Worm (Caenorhabditis elegans) whole organism, L1 larva: ENCODE results near the gene F11C1.1.

Source experiments
- C04F5.9 ChIP-seq: sonication (generic microtip); optimal IDR thresholded peaks from 2 replicates; lab custom pipeline; 2016; ENCODE audit warnings: missing genetic modification characterization, missing compliant biosample characterization
- C34B4.2 ChIP-seq: sonication (generic microtip); optimal IDR thresholded peaks from 2 replicates; lab custom pipeline; 2017; ENCODE audit warnings: mild to moderate bottlenecking, missing genetic modification characterization, missing compliant biosample characterization
- aly-2 ChIP-seq: fragments of 150-350 bp; optimal IDR thresholded peaks from 2 replicates; lab custom pipeline; 2014; ENCODE audit warnings: missing biosample characterization, missing genetic modification characterization
- ama-1 ChIP-seq: fragments of 150-350 bp; optimal IDR thresholded peaks from 2 replicates; lab custom pipeline; 2014
- ceh-63 ChIP-seq: fragments of 200-800 bp; sonication (Bioruptor generic); optimal IDR thresholded peaks from 2 replicates; lab custom pipeline; 2018; ENCODE audit warnings: mild to moderate bottlenecking, missing genetic modification characterization, missing compliant biosample characterization
- ceh-82 ChIP-seq, 3 experiments: fragments of 150-350 bp in 1 of 3; sonication (generic microtip) in 2 of 3; optimal IDR thresholded peaks; 2 replicates each; lab custom pipeline; 2014 to 2017; ENCODE audit warnings: missing biosample characterization in 3 of 3, missing genetic modification characterization in 3 of 3
- ceh-88 ChIP-seq: fragments of 200-800 bp; sonication (Bioruptor generic); IDR thresholded peaks from 2 replicates; pipeline ENCODE4 v1.3.6; 2022; ENCODE audit warnings: missing genetic modification characterization, missing compliant biosample characterization
- dpl-1 ChIP-seq, 3 experiments: fragments of 150-350 bp in 2 of 3; sonication (generic microtip) in 1 of 3; optimal IDR thresholded peaks; 2 replicates each; lab custom pipeline; 2014 to 2017; ENCODE audit warnings: missing biosample characterization in 3 of 3, missing genetic modification characterization in 3 of 3, missing genetic modification reagents in 3 of 3
- dsc-1 ChIP-seq: sonication (generic microtip); optimal IDR thresholded peaks from 2 replicates; lab custom pipeline; 2016; ENCODE audit warnings: mild to moderate bottlenecking, missing genetic modification characterization, missing compliant biosample characterization
- efl-1 ChIP-seq, 4 experiments: fragments of 150-350 bp; optimal IDR thresholded peaks in 3 of 4; peaks in 1 of 4; 1 replicate in 1 of 4; 2 replicates in 3 of 4; lab custom pipeline; 2014; ENCODE audit warnings: missing biosample characterization in 2 of 4, missing genetic modification characterization in 2 of 4, missing genetic modification reagents in 2 of 4
- efl-3 ChIP-seq: fragments of 200-800 bp; sonication (Bioruptor generic); optimal IDR thresholded peaks from 2 replicates; lab custom pipeline; 2018; ENCODE audit warnings: mild to moderate bottlenecking, missing genetic modification characterization, missing compliant biosample characterization
- egl-27 ChIP-seq, 2 experiments: fragments of 150-350 bp in 1 of 2; sonication (generic microtip); optimal IDR thresholded peaks; 3 replicates each; lab custom pipeline; 2017 to 2018; ENCODE audit warnings: missing biosample characterization in 2 of 2, missing genetic modification characterization in 2 of 2, missing genetic modification reagents in 2 of 2
- ets-5 ChIP-seq: fragments of 200-800 bp; sonication (Bioruptor generic); IDR thresholded peaks from 2 replicates; pipeline ENCODE4 v1.3.6; 2022; ENCODE audit warnings: missing genetic modification characterization, missing compliant biosample characterization
- fkh-4 ChIP-seq: sonication (generic microtip); optimal IDR thresholded peaks from 2 replicates; lab custom pipeline; 2016; ENCODE audit warnings: missing compliant biosample characterization, missing genetic modification characterization, borderline replicate concordance
- fkh-8 ChIP-seq: sonication (generic microtip); optimal IDR thresholded peaks from 2 replicates; lab custom pipeline; 2016; ENCODE audit warnings: mild to moderate bottlenecking, missing genetic modification characterization, missing compliant biosample characterization
- hlh-4 ChIP-seq: sonication (generic microtip); optimal IDR thresholded peaks from 2 replicates; lab custom pipeline; 2016; ENCODE audit warnings: mild to moderate bottlenecking, missing genetic modification characterization, missing compliant biosample characterization
- isw-1 ChIP-seq: fragments of 200-800 bp; sonication (Bioruptor generic); IDR thresholded peaks from 2 replicates; pipeline ENCODE4 v1.3.6; 2022; ENCODE audit warnings: missing genetic modification characterization, missing compliant biosample characterization
- lin-13 ChIP-seq: fragments of 150-350 bp; optimal IDR thresholded peaks from 2 replicates; lab custom pipeline; 2014; ENCODE audit warnings: missing biosample characterization, missing genetic modification reagents, missing genetic modification characterization
- lin-14 ChIP-seq: fragments of 200-800 bp; sonication (Bioruptor generic); optimal IDR thresholded peaks from 2 replicates; lab custom pipeline; 2018; ENCODE audit warnings: mild to moderate bottlenecking, missing genetic modification characterization, moderate library complexity, missing compliant biosample characterization
- lin-15B ChIP-seq: fragments of 150-350 bp; sonication (generic microtip); optimal IDR thresholded peaks from 3 replicates; lab custom pipeline; 2014; ENCODE audit warnings: missing biosample characterization, missing genetic modification characterization
- lin-35 ChIP-seq, 2 experiments: fragments of 150-350 bp; optimal IDR thresholded peaks; 2 replicates each; lab custom pipeline; 2014; ENCODE audit warnings: missing biosample characterization in 2 of 2, missing genetic modification characterization in 2 of 2, missing genetic modification reagents in 2 of 2
- lin-39 ChIP-seq: fragments of 150-350 bp; optimal IDR thresholded peaks from 2 replicates; lab custom pipeline; 2014; ENCODE audit warnings: missing biosample characterization, missing genetic modification reagents, missing genetic modification characterization
- lsy-2 ChIP-seq, 2 experiments: fragments of 150-350 bp; optimal IDR thresholded peaks; 2 replicates each; lab custom pipeline; 2014; ENCODE audit warnings: missing biosample characterization in 2 of 2, missing genetic modification characterization in 2 of 2
- mep-1 ChIP-seq: fragments of 150-350 bp; optimal IDR thresholded peaks from 2 replicates; lab custom pipeline; 2014; ENCODE audit warnings: missing biosample characterization, missing genetic modification characterization
- nhr-19 ChIP-seq: fragments of 200-800 bp; sonication (Bioruptor generic); conservative IDR thresholded peaks from 2 replicates; pipeline ENCODE4 v1.3.6; 2022; ENCODE audit warnings: missing genetic modification characterization, missing compliant biosample characterization
- nhr-20 ChIP-seq: sonication (generic microtip); optimal IDR thresholded peaks from 2 replicates; lab custom pipeline; 2016; ENCODE audit warnings: mild to moderate bottlenecking, missing genetic modification characterization, missing compliant biosample characterization
- nhr-28 ChIP-seq: fragments of 150-350 bp; optimal IDR thresholded peaks from 2 replicates; lab custom pipeline; 2014; ENCODE audit warnings: missing biosample characterization, missing genetic modification characterization
- nhr-47 ChIP-seq: sonication (generic microtip); optimal IDR thresholded peaks from 2 replicates; lab custom pipeline; 2016; ENCODE audit warnings: mild to moderate bottlenecking, missing genetic modification characterization, moderate library complexity, missing compliant biosample characterization
- nhr-71 ChIP-seq: sonication (generic microtip); optimal IDR thresholded peaks from 2 replicates; lab custom pipeline; 2016; ENCODE audit warnings: mild to moderate bottlenecking, missing genetic modification characterization, moderate library complexity, missing compliant biosample characterization
- nhr-85 ChIP-seq: sonication (generic microtip); peaks from one replicate; lab custom pipeline; 2016; ENCODE audit warnings: missing genetic modification characterization, inconsistent platforms, missing compliant biosample characterization
- nhr-90 ChIP-seq: sonication (generic microtip); optimal IDR thresholded peaks from 2 replicates; lab custom pipeline; 2016; ENCODE audit warnings: mild to moderate bottlenecking, missing genetic modification characterization, missing compliant biosample characterization; ENCODE audit not compliant: poor library complexity
- pax-3 ChIP-seq: fragments of 200-800 bp; sonication (Bioruptor generic); optimal IDR thresholded peaks from 2 replicates; lab custom pipeline; 2018; ENCODE audit warnings: mild to moderate bottlenecking, missing genetic modification characterization, moderate library complexity, missing compliant biosample characterization
- rnt-1 ChIP-seq: sonication (generic microtip); optimal IDR thresholded peaks from 2 replicates; lab custom pipeline; 2016; ENCODE audit warnings: mild to moderate bottlenecking, missing genetic modification characterization, moderate library complexity, missing compliant biosample characterization
- skn-1 ChIP-seq: fragments of 150-350 bp; optimal IDR thresholded peaks from 2 replicates; lab custom pipeline; 2014; ENCODE audit warnings: missing biosample characterization, missing genetic modification characterization
- snpc-4 ChIP-seq: fragments of 150-350 bp; optimal IDR thresholded peaks from 2 replicates; lab custom pipeline; 2014; ENCODE audit warnings: missing biosample characterization, missing genetic modification characterization
- snu-23 ChIP-seq: sonication (generic microtip); optimal IDR thresholded peaks from 2 replicates; lab custom pipeline; 2016; ENCODE audit warnings: missing genetic modification characterization, missing compliant biosample characterization
- sox-4 ChIP-seq: sonication (generic microtip); optimal IDR thresholded peaks from 2 replicates; lab custom pipeline; 2016; ENCODE audit warnings: missing genetic modification characterization, missing compliant biosample characterization
- swsn-7 ChIP-seq: sonication (generic microtip); optimal IDR thresholded peaks from 2 replicates; lab custom pipeline; 2016; ENCODE audit warnings: missing genetic modification characterization, missing compliant biosample characterization
- tbx-2 ChIP-seq: sonication (generic microtip); optimal IDR thresholded peaks from 2 replicates; lab custom pipeline; 2016; ENCODE audit warnings: missing genetic modification characterization, missing compliant biosample characterization
- unc-62 ChIP-seq: fragments of 150-350 bp; optimal IDR thresholded peaks from 2 replicates; lab custom pipeline; 2014; ENCODE audit warnings: missing biosample characterization, missing genetic modification reagents, missing genetic modification characterization
- xbp-1 ChIP-seq: sonication (generic microtip); optimal IDR thresholded peaks from 2 replicates; lab custom pipeline; 2016; ENCODE audit warnings: missing genetic modification characterization, missing compliant biosample characterization
- zip-4 ChIP-seq: fragments of 200-800 bp; sonication (Bioruptor generic); optimal IDR thresholded peaks from 2 replicates; lab custom pipeline; 2018; ENCODE audit warnings: mild to moderate bottlenecking, missing genetic modification characterization, moderate library complexity, missing compliant biosample characterization

Gene F11C1.1

DNA sequence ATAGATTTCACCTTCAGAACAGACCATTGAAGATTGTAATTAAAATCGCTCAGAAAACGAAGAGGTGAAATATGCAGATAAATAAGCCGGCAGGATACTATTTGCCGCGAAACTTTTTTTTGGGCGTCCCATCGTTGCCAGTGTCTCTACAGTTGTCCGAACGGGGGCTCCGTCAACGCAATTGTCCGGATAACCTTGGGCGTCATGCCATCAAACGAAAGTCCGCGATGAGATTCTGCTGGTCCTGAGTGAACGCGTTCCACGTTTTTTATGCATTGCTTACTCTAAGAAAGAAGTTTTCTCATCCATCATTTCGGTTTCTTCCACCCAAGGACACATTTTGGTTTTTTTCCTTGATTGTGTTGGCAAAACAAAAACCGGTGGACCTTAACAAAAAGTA lies 10.5 kb upstream of the F11C1.1 start:
- no peak for TF ChIP-seq ceh-82 (tag; optimal IDR thresholded peaks at IDR 0.05; lab: Kevin White, UChicago)
- TF ChIP-seq ama-1 (lab: Kevin White, UChicago) = no peak
- TF ChIP-seq mep-1 = no peak
- TF ChIP-seq fkh-4 = no peak
- no peak for TF ChIP-seq nhr-28 (tag; lab: Kevin White, UChicago)
- TF ChIP-seq lsy-2 (tag; optimal IDR thresholded peaks at IDR 0.05; lab: Kevin White, UChicago) = no peak
- TF ChIP-seq egl-27 (tag; optimal IDR thresholded peaks at IDR 0.05; lab: Kevin White, UChicago) = no peak
- TF ChIP-seq nhr-19 (GFP tag; lab: Robert Waterston, UW) = no peak
- TF ChIP-seq fkh-8 (tag; lab: Kevin White, UChicago) = no peak
- no peak for TF ChIP-seq dsc-1 (tag; lab: Kevin White, UChicago)
- no peak for TF ChIP-seq lin-15B (tag; lab: Kevin White, UChicago)

DNA sequence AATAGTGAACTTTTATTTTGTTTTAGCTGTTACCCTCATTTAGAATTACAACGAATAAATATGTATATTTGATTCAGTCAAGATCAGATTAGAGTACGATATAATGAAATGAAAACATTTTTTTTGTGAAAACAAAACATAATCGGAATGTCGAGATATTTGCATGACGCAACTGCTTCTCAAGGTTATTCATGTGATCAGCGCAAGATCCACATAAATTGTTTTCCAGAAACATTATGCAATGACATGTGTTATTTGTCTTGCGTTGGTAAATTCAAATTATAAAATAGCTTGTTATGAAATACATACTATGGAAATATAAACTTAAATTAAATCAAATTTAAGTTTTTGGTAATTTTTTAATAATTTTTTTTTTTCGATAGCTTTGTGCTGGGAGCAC lies 9.2 kb upstream of the F11C1.1 start:
- no peak for TF ChIP-seq C04F5.9
- no peak for TF ChIP-seq tbx-2
- TF ChIP-seq ets-5 (GFP tag; lab: Robert Waterston, UW) = no peak
- peak; percentile 5 for TF ChIP-seq nhr-85 (tag; lab: Kevin White, UChicago)

DNA sequence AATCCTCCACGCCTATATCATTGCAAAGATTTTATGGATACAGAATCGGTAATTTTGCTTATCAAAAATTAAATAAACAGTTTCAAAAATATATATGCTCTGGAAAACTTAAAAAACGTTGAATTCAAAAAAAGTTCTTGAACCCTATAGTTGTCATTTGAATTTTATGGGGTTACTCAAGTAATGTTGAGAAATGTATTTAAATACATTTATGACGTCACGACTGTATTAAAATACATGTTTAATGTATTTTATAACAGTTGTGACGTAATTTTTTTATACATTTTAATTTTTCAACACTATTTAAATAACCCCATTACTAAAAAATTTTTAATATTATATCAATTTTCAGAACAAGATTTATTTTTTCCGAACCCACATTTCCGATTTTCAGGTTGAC lies 5.8 kb upstream of the F11C1.1 start:
- TF ChIP-seq nhr-19 (GFP tag; lab: Robert Waterston, UW) (no peak), aly-2 (tag; lab: Kevin White, UChicago) (no peak), efl-3 (GFP tag; lab: Kevin White, UChicago) (no peak), nhr-85 (tag; lab: Kevin White, UChicago) (no peak), ceh-63 (GFP tag; lab: Kevin White, UChicago) (no peak), lin-13 (GFP tag; lab: Kevin White, UChicago) (no peak), unc-62 (GFP tag; lab: Kevin White, UChicago) (no peak), xbp-1 (no peak), skn-1 (tag; lab: Kevin White, UChicago) (no peak), snpc-4 (tag; lab: Kevin White, UChicago) (no peak), sox-4 (tag; lab: Kevin White, UChicago) (no peak), tbx-2 (no peak), hlh-4 (no peak), zip-4 (no peak), isw-1 (GFP tag; lab: Robert Waterston, UW) (no peak), dpl-1 (GFP tag; optimal IDR thresholded peaks at IDR 0.05; lab: Kevin White, UChicago) (no peak), lin-39 (tag; lab: Kevin White, UChicago) (no peak)

DNA sequence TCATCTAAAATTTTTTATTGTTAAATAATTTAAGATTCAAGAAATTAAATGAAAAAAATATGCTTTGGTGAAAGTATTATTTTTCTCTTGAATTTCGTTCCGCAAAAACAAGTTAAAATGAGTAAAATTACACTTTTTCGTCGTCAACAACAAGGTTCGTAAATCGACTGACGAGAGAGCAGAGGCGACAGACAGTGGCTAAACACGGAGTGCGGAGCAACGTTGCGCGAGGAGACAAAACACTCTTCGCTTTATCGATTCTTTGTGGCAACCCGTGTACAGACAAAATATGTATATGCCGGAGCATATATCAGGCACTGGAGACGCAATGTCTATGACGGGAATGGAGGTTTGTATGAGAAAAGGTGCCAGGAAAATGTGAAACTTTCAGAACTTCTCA lies 1.2 kb downstream of the F11C1.1 start, which contains the start of gene F11C1.7:
Gene F11C1.7, plus strand, starts transcription at position 140 of the 400 bp plus-strand sequence.
- TF ChIP-seq pax-3 (no peak), rnt-1 (tag; lab: Kevin White, UChicago) (peak; percentile 12), nhr-47 (tag; lab: Kevin White, UChicago) (peak; percentile 21), xbp-1 (peak; percentile 0), lin-35 (GFP tag; optimal IDR thresholded peaks at IDR 0.05; lab: Kevin White, UChicago) (peak in 1 of 2 experiments; percentile 46), C34B4.2 (tag; lab: Kevin White, UChicago) (no peak), nhr-71 (tag; lab: Kevin White, UChicago) (peak; percentile 45), nhr-20 (tag; lab: Kevin White, UChicago) (peak; percentile 3), lsy-2 (tag; optimal IDR thresholded peaks at IDR 0.05; lab: Kevin White, UChicago) (peak; percentile 4 to 48), lin-13 (GFP tag; lab: Kevin White, UChicago) (no peak), swsn-7 (tag; lab: Kevin White, UChicago) (peak; percentile 3), nhr-90 (no peak), efl-1 (optimal IDR thresholded peaks at IDR 0.05; lab: Kevin White, UChicago) (peak in 1 of 2 experiments; percentile 37), efl-1 (GFP tag; optimal IDR thresholded peaks at IDR 0.05 in 1 of 2; lab: Kevin White, UChicago) (no peak), ceh-88 (GFP tag; lab: Robert Waterston, UW) (no peak), nhr-19 (GFP tag; lab: Robert Waterston, UW) (no peak), snu-23 (GFP tag; lab: Kevin White, UChicago) (peak; percentile 10), lin-14 (GFP tag; lab: Kevin White, UChicago) (peak; percentile 35), mep-1 (peak; percentile 36), ceh-82 (tag; optimal IDR thresholded peaks at IDR 0.05; lab: Kevin White, UChicago) (peak in 1 of 3 experiments; percentile 7)
